Worm (Caenorhabditis elegans) whole organism, early embryonic: ENCODE data around the gene hpo-28.

Experiments
- F13C5.2 ChIP-seq: sonication (generic microtip); optimal IDR thresholded peaks from 2 replicates; lab custom pipeline; 2017; ENCODE audit warnings: mild to moderate bottlenecking, missing genetic modification characterization, inconsistent platforms, missing compliant biosample characterization
- aly-1 ChIP-seq: sonication (generic microtip); optimal IDR thresholded peaks from 2 replicates; lab custom pipeline; 2016; ENCODE audit warnings: missing genetic modification characterization, missing compliant biosample characterization
- ama-1 ChIP-seq: fragments of 150-350 bp; optimal IDR thresholded peaks from 2 replicates; lab custom pipeline; 2014
- pes-1 ChIP-seq: fragments of 200-800 bp; sonication (Bioruptor generic); IDR thresholded peaks from 2 replicates; pipeline ENCODE4 v1.3.6; 2022; ENCODE audit warnings: missing genetic modification reagents, missing genetic modification characterization, missing compliant biosample characterization
- scrt-1 ChIP-seq: fragments of 200-800 bp; sonication (Bioruptor generic); IDR thresholded peaks from 2 replicates; pipeline ENCODE4 v1.3.6; 2022; ENCODE audit warnings: missing genetic modification characterization, missing compliant biosample characterization

DNA sequence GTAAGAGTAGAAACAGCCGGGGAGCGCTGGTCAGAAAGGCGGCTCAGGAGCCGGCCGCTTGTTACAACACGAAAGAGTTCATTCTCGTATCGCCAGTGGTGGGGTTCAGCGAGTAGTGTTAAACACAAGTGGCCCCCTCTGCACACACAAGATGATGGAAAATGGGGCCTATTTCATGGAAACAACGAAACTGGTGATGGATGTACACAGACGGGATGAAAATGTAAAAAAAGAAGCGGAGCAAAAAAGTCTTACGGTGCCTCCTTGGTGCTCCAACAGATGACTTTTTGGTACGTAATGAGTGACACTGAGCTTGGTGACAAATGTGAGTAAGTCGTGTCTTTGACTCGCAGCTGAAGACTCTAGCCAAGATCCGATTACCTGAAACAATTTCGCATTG lies 1.1 kb downstream of the hpo-28 start:
- TF ChIP-seq F13C5.2, result no peak
- TF ChIP-seq ama-1 (lab: Kevin White, UChicago), result no peak
- no peak for TF ChIP-seq pes-1 (GFP tag; lab: Robert Waterston, UW)
- TF ChIP-seq aly-1, result no peak
- TF ChIP-seq scrt-1 (GFP tag; lab: Robert Waterston, UW), result no peak
